Worm (Caenorhabditis elegans) whole organism, L3 larva: Measurements from ENCODE around the gene C24F3.2.

ENCODE experiments used
- R02D3.7 ChIP-seq: fragments of 150-350 bp; optimal IDR thresholded peaks from 2 replicates; lab custom pipeline; 2014; ENCODE audit warnings: missing biosample characterization, missing genetic modification characterization
- ZK546.5 ChIP-seq: sonication (generic microtip); optimal IDR thresholded peaks from 2 replicates; lab custom pipeline; 2017; ENCODE audit warnings: missing biosample characterization, missing genetic modification characterization
- aly-2 ChIP-seq: fragments of 150-350 bp; optimal IDR thresholded peaks from 2 replicates; lab custom pipeline; 2014; ENCODE audit warnings: missing biosample characterization, missing genetic modification characterization
- ama-1 ChIP-seq: fragments of 150-350 bp; optimal IDR thresholded peaks from 2 replicates; lab custom pipeline; 2018
- ceh-16 ChIP-seq: sonication (generic microtip); optimal IDR thresholded peaks from 2 replicates; lab custom pipeline; 2017; ENCODE audit warnings: missing biosample characterization, missing genetic modification characterization
- ceh-28 ChIP-seq: fragments of 150-350 bp; optimal IDR thresholded peaks from 2 replicates; lab custom pipeline; 2014; ENCODE audit warnings: missing biosample characterization, missing genetic modification reagents, missing genetic modification characterization
- ceh-82 ChIP-seq: fragments of 150-350 bp; optimal IDR thresholded peaks from 2 replicates; lab custom pipeline; 2014; ENCODE audit warnings: missing biosample characterization, missing genetic modification characterization
- ceh-9 ChIP-seq: sonication (generic microtip); optimal IDR thresholded peaks from 2 replicates; lab custom pipeline; 2018; ENCODE audit warnings: missing biosample characterization, missing genetic modification characterization
- daf-12 ChIP-seq: fragments of 150-350 bp; optimal IDR thresholded peaks from 2 replicates; lab custom pipeline; 2014; ENCODE audit warnings: missing biosample characterization, missing genetic modification reagents, missing genetic modification characterization
- egl-27 ChIP-seq: sonication (generic microtip); optimal IDR thresholded peaks from 4 replicates; lab custom pipeline; 2017; ENCODE audit warnings: missing biosample characterization, missing genetic modification reagents, missing genetic modification characterization
- egl-5 ChIP-seq: fragments of 150-350 bp; optimal IDR thresholded peaks from 2 replicates; lab custom pipeline; 2017; ENCODE audit warnings: missing biosample characterization, missing genetic modification reagents, missing genetic modification characterization, inconsistent platforms
- elt-1 ChIP-seq: fragments of 150-350 bp; optimal IDR thresholded peaks from 2 replicates; lab custom pipeline; 2014; ENCODE audit warnings: missing biosample characterization, missing genetic modification characterization
- elt-2 ChIP-seq: sonication (generic microtip); optimal IDR thresholded peaks from 2 replicates; lab custom pipeline; 2016; ENCODE audit warnings: missing genetic modification reagents, mild to moderate bottlenecking, missing genetic modification characterization, missing compliant biosample characterization
- elt-3 ChIP-seq, 3 experiments: fragments of 150-350 bp in 1 of 3; sonication (generic microtip) in 2 of 3; optimal IDR thresholded peaks; 2 replicates in 2 of 3; 4 replicates in 1 of 3; lab custom pipeline; 2014 to 2017; ENCODE audit warnings: missing biosample characterization in 3 of 3, missing genetic modification characterization in 3 of 3
- eor-1 ChIP-seq, 2 experiments: fragments of 150-350 bp; optimal IDR thresholded peaks; 2 replicates each; lab custom pipeline; 2014 to 2018; ENCODE audit warnings: missing biosample characterization in 2 of 2, missing genetic modification characterization in 2 of 2
- fkh-10 ChIP-seq: sonication (generic microtip); optimal IDR thresholded peaks from 2 replicates; lab custom pipeline; 2017; ENCODE audit warnings: missing biosample characterization, missing genetic modification reagents, missing genetic modification characterization
- fkh-2 ChIP-seq: fragments of 150-350 bp; optimal IDR thresholded peaks from 2 replicates; lab custom pipeline; 2014; ENCODE audit warnings: missing biosample characterization, missing genetic modification reagents, missing genetic modification characterization
- fos-1 ChIP-seq: fragments of 150-350 bp; optimal IDR thresholded peaks from 2 replicates; lab custom pipeline; 2014; ENCODE audit warnings: missing biosample characterization, missing genetic modification characterization
- hmg-11 ChIP-seq: sonication (generic microtip); optimal IDR thresholded peaks from 2 replicates; lab custom pipeline; 2016; ENCODE audit warnings: missing genetic modification characterization, missing compliant biosample characterization
- jun-1 ChIP-seq: fragments of 150-350 bp; optimal IDR thresholded peaks from 2 replicates; lab custom pipeline; 2014; ENCODE audit warnings: missing biosample characterization, missing genetic modification reagents, missing genetic modification characterization
- lin-15B ChIP-seq: fragments of 150-350 bp; optimal IDR thresholded peaks from 2 replicates; lab custom pipeline; 2014; ENCODE audit warnings: missing biosample characterization, missing genetic modification characterization
- lin-39 ChIP-seq: fragments of 150-350 bp; optimal IDR thresholded peaks from 2 replicates; lab custom pipeline; 2018; ENCODE audit warnings: missing biosample characterization, missing genetic modification reagents, missing genetic modification characterization
- lsy-12 ChIP-seq: sonication (generic microtip); optimal IDR thresholded peaks from 2 replicates; lab custom pipeline; 2016; ENCODE audit warnings: mild to moderate bottlenecking, missing genetic modification characterization, missing compliant biosample characterization
- mdl-1 ChIP-seq: fragments of 150-350 bp; optimal IDR thresholded peaks from 2 replicates; lab custom pipeline; 2014; ENCODE audit warnings: missing biosample characterization, missing genetic modification characterization
- mml-1 ChIP-seq: fragments of 150-350 bp; sonication (generic microtip); optimal IDR thresholded peaks from 3 replicates; lab custom pipeline; 2014; ENCODE audit warnings: missing biosample characterization, missing genetic modification characterization
- nfya-1 ChIP-seq: sonication (generic microtip); optimal IDR thresholded peaks from 2 replicates; lab custom pipeline; 2017; ENCODE audit warnings: missing genetic modification characterization, mild to moderate bottlenecking, missing compliant biosample characterization, antibody characterized with exemption, moderate library complexity; ENCODE audit not compliant: insufficient read depth
- nhr-11 ChIP-seq: fragments of 150-350 bp; optimal IDR thresholded peaks from 2 replicates; lab custom pipeline; 2014; ENCODE audit warnings: missing biosample characterization, missing genetic modification characterization
- nhr-12 ChIP-seq: fragments of 150-350 bp; optimal IDR thresholded peaks from 2 replicates; lab custom pipeline; 2014; ENCODE audit warnings: missing biosample characterization, missing genetic modification characterization
- nhr-23 ChIP-seq: fragments of 150-350 bp; optimal IDR thresholded peaks from 2 replicates; lab custom pipeline; 2014; ENCODE audit warnings: missing biosample characterization, missing genetic modification reagents, missing genetic modification characterization
- nhr-237 ChIP-seq: fragments of 150-350 bp; optimal IDR thresholded peaks from 2 replicates; lab custom pipeline; 2014; ENCODE audit warnings: missing biosample characterization, missing genetic modification characterization
- nhr-25 ChIP-seq: sonication (generic microtip); optimal IDR thresholded peaks from 2 replicates; lab custom pipeline; 2017; ENCODE audit warnings: missing biosample characterization, missing genetic modification characterization
- nhr-28 ChIP-seq: fragments of 150-350 bp; optimal IDR thresholded peaks from 2 replicates; lab custom pipeline; 2014; ENCODE audit warnings: missing biosample characterization, missing genetic modification characterization
- nhr-43 ChIP-seq: sonication (generic microtip); optimal IDR thresholded peaks from 2 replicates; lab custom pipeline; 2016; ENCODE audit warnings: mild to moderate bottlenecking, missing genetic modification characterization, missing compliant biosample characterization; ENCODE audit not compliant: poor library complexity, severe bottlenecking
- nhr-67 ChIP-seq: fragments of 150-350 bp; optimal IDR thresholded peaks from 2 replicates; lab custom pipeline; 2014; ENCODE audit warnings: missing biosample characterization, missing genetic modification characterization
- nhr-76 ChIP-seq: fragments of 150-350 bp; sonication (generic microtip); optimal IDR thresholded peaks from 5 replicates; lab custom pipeline; 2014; ENCODE audit warnings: missing biosample characterization, missing genetic modification characterization
- nhr-77 ChIP-seq: fragments of 150-350 bp; optimal IDR thresholded peaks from 2 replicates; lab custom pipeline; 2014; ENCODE audit warnings: missing biosample characterization, missing genetic modification characterization
- pha-4 ChIP-seq: fragments of 150-350 bp; optimal IDR thresholded peaks from 2 replicates; lab custom pipeline; 2014; ENCODE audit warnings: missing biosample characterization, missing genetic modification reagents, missing genetic modification characterization
- pqm-1 ChIP-seq: fragments of 150-350 bp; optimal IDR thresholded peaks from 2 replicates; lab custom pipeline; 2017; ENCODE audit warnings: missing biosample characterization, missing genetic modification characterization, inconsistent platforms
- sea-2 ChIP-seq: fragments of 150-350 bp; sonication (generic microtip); optimal IDR thresholded peaks from 4 replicates; lab custom pipeline; 2014; ENCODE audit warnings: missing biosample characterization, missing genetic modification reagents, missing genetic modification characterization
- skn-1 ChIP-seq: fragments of 150-350 bp; optimal IDR thresholded peaks from 2 replicates; lab custom pipeline; 2014; ENCODE audit warnings: missing biosample characterization, missing genetic modification characterization
- snpc-4 ChIP-seq: fragments of 150-350 bp; optimal IDR thresholded peaks from 2 replicates; lab custom pipeline; 2014; ENCODE audit warnings: missing biosample characterization, missing genetic modification characterization
- tbx-2 ChIP-seq: sonication (generic microtip); optimal IDR thresholded peaks from 2 replicates; lab custom pipeline; 2016; ENCODE audit warnings: mild to moderate bottlenecking, missing genetic modification characterization, missing compliant biosample characterization
- unc-39 ChIP-seq: sonication (generic microtip); optimal IDR thresholded peaks from 4 replicates; lab custom pipeline; 2017; ENCODE audit warnings: missing biosample characterization, missing genetic modification characterization
- unc-62 ChIP-seq: fragments of 150-350 bp; sonication (generic microtip); optimal IDR thresholded peaks from 4 replicates; lab custom pipeline; 2014; ENCODE audit warnings: missing biosample characterization, missing genetic modification reagents, missing genetic modification characterization
- zag-1 ChIP-seq: fragments of 150-350 bp; optimal IDR thresholded peaks from 2 replicates; lab custom pipeline; 2014; ENCODE audit warnings: missing biosample characterization, missing genetic modification characterization
- ztf-11 ChIP-seq: fragments of 150-350 bp; optimal IDR thresholded peaks from 2 replicates; lab custom pipeline; 2014; ENCODE audit warnings: missing biosample characterization, missing genetic modification characterization
- ztf-4 ChIP-seq: fragments of 150-350 bp; optimal IDR thresholded peaks from 2 replicates; lab custom pipeline; 2014; ENCODE audit warnings: missing biosample characterization, missing genetic modification characterization

Gene C24F3.2

ce11 chrIV:10222122-10222589 is at the start of gene C24F3.2:
C24F3.2 (plus strand) TSS chrIV:10222539.
- TF ChIP-seq nhr-77 (tag; lab: Kevin White, UChicago) (no peak), nhr-237 (tag; lab: Kevin White, UChicago) (no peak), eor-1 (tag; optimal IDR thresholded peaks at IDR 0.05; lab: Kevin White, UChicago) (no peak), ceh-16 (tag; lab: Kevin White, UChicago) (no peak), nhr-12 (no peak), jun-1 (tag; lab: Kevin White, UChicago) (peak; percentile 48), nhr-11 (tag; lab: Kevin White, UChicago) (no peak), nhr-43 (tag; lab: Kevin White, UChicago) (no peak), ceh-9 (tag; lab: Kevin White, UChicago) (no peak), nhr-76 (no peak), unc-62 (GFP tag; lab: Kevin White, UChicago) (peak; percentile 14), R02D3.7 (no peak), pha-4 (tag; lab: Kevin White, UChicago) (peak; percentile 55), skn-1 (peak; percentile 19), hmg-11 (tag; lab: Kevin White, UChicago) (no peak), lin-15B (tag; lab: Kevin White, UChicago) (peak; percentile 69), nhr-28 (tag; lab: Kevin White, UChicago) (no peak), aly-2 (tag; lab: Kevin White, UChicago) (no peak), nhr-67 (tag; lab: Kevin White, UChicago) (no peak), nhr-23 (tag; lab: Kevin White, UChicago) (peak; percentile 89), ceh-28 (tag; lab: Kevin White, UChicago) (no peak), nfya-1 (peak; percentile 88), fkh-2 (tag; lab: Kevin White, UChicago) (no peak), tbx-2 (tag; lab: Kevin White, UChicago) (peak; percentile 3), ZK546.5 (tag; lab: Kevin White, UChicago) (no peak), snpc-4 (tag; lab: Kevin White, UChicago) (no peak), sea-2 (GFP tag; lab: Kevin White, UChicago) (no peak), elt-2 (tag; lab: Kevin White, UChicago) (peak; percentile 35), pqm-1 (tag; lab: Kevin White, UChicago) (no peak), unc-39 (tag; lab: Kevin White, UChicago) (no peak), nhr-25 (peak; percentile 96), ztf-4 (tag; lab: Kevin White, UChicago) (no peak), zag-1 (tag; lab: Kevin White, UChicago) (no peak), ceh-82 (no peak), ztf-11 (tag; lab: Kevin White, UChicago) (no peak), egl-5 (tag; lab: Kevin White, UChicago) (peak; percentile 73), daf-12 (no peak), mml-1 (tag; lab: Kevin White, UChicago) (no peak), fkh-10 (peak; percentile 4), ama-1 (lab: Kevin White, UChicago) (no peak), mdl-1 (no peak), elt-1 (no peak), lin-39 (peak; percentile 75), lsy-12 (tag; lab: Kevin White, UChicago) (peak; percentile 70), elt-3 (tag; optimal IDR thresholded peaks at IDR 0.05; lab: Kevin White, UChicago) (no peak), fos-1 (tag; lab: Kevin White, UChicago) (no peak), egl-27 (tag; lab: Kevin White, UChicago) (no peak)
